Worm (Caenorhabditis elegans) whole organism, young adult: ENCODE measurements around the gene T19B10.5.

Source experiments
- B0261.1 ChIP-seq: sonication (generic microtip); optimal IDR thresholded peaks from 2 replicates; lab custom pipeline; 2016; ENCODE audit warnings: mild to moderate bottlenecking, missing genetic modification characterization, moderate library complexity, missing compliant biosample characterization
- F23B12.7 ChIP-seq: sonication (generic microtip); optimal IDR thresholded peaks from 2 replicates; lab custom pipeline; 2017; ENCODE audit warnings: missing genetic modification characterization, mild to moderate bottlenecking, missing compliant biosample characterization, antibody characterized with exemption, moderate library complexity; ENCODE audit not compliant: insufficient read depth
- F33H1.4 ChIP-seq: fragments of 200-800 bp; sonication (Bioruptor generic); IDR thresholded peaks from 2 replicates; pipeline ENCODE4 v1.3.6; 2022; ENCODE audit warnings: missing genetic modification reagents, missing genetic modification characterization, missing compliant biosample characterization
- F52B5.7 ChIP-seq: sonication (generic microtip); optimal IDR thresholded peaks from 2 replicates; lab custom pipeline; 2016; ENCODE audit warnings: mild to moderate bottlenecking, missing genetic modification characterization, missing compliant biosample characterization
- F57C9.4 ChIP-seq: sonication (generic microtip); optimal IDR thresholded peaks from 2 replicates; lab custom pipeline; 2017; ENCODE audit warnings: mild to moderate bottlenecking, missing genetic modification characterization, missing compliant biosample characterization
- K11D2.4 ChIP-seq: fragments of 200-800 bp; sonication (Bioruptor generic); IDR thresholded peaks from 2 replicates; pipeline ENCODE4 v1.3.6; 2022; ENCODE audit warnings: missing genetic modification reagents, missing genetic modification characterization, missing compliant biosample characterization
- K12H6.12 ChIP-seq: fragments of 200-800 bp; sonication (Bioruptor generic); optimal IDR thresholded peaks from 2 replicates; lab custom pipeline; 2018; ENCODE audit warnings: mild to moderate bottlenecking, missing genetic modification characterization, missing compliant biosample characterization
- Y53G8AR.9 ChIP-seq: fragments of 200-800 bp; sonication (Bioruptor generic); conservative IDR thresholded peaks from 2 replicates; pipeline ENCODE4 v1.3.6; 2022; ENCODE audit warnings: missing genetic modification reagents, missing genetic modification characterization, missing compliant biosample characterization
- Y56A3A.18 ChIP-seq: fragments of 200-800 bp; sonication (Bioruptor generic); IDR thresholded peaks from 2 replicates; pipeline ENCODE4 v1.3.6; 2022; ENCODE audit warnings: missing genetic modification reagents, missing genetic modification characterization, missing compliant biosample characterization
- Y79H2A.3 ChIP-seq: fragments of 200-800 bp; sonication (Bioruptor generic); conservative IDR thresholded peaks from 2 replicates; pipeline ENCODE4 v1.3.6; 2022; ENCODE audit warnings: missing genetic modification reagents, missing genetic modification characterization, missing compliant biosample characterization
- akir-1 ChIP-seq: fragments of 200-800 bp; sonication (Bioruptor generic); optimal IDR thresholded peaks from 2 replicates; lab custom pipeline; 2018; ENCODE audit warnings: mild to moderate bottlenecking, missing genetic modification characterization, moderate library complexity, missing compliant biosample characterization
- athp-1 ChIP-seq: sonication (generic microtip); optimal IDR thresholded peaks from 2 replicates; lab custom pipeline; 2017; ENCODE audit warnings: mild to moderate bottlenecking, missing genetic modification characterization, missing compliant biosample characterization
- bed-1 ChIP-seq: fragments of 200-800 bp; sonication (Bioruptor generic); IDR thresholded peaks from 2 replicates; pipeline ENCODE4 v1.3.6; 2022; ENCODE audit warnings: missing genetic modification reagents, missing genetic modification characterization, missing compliant biosample characterization
- ccch-3 ChIP-seq: fragments of 200-800 bp; sonication (Bioruptor generic); optimal IDR thresholded peaks from 2 replicates; lab custom pipeline; 2018; ENCODE audit warnings: mild to moderate bottlenecking, missing genetic modification characterization, missing compliant biosample characterization
- cebp-1 ChIP-seq, 2 experiments: fragments of 200-800 bp in 1 of 2; sonication (Bioruptor generic) in 1 of 2; sonication (generic microtip) in 1 of 2; IDR thresholded peaks in 1 of 2; optimal IDR thresholded peaks in 1 of 2; 2 replicates each; pipeline versions ENCODE4 v1.3.6 to Lab custom; 2017 to 2022; ENCODE audit warnings: missing compliant biosample characterization in 2 of 2, missing genetic modification characterization in 2 of 2, mild to moderate bottlenecking in 1 of 2, missing genetic modification reagents in 1 of 2, moderate library complexity in 1 of 2
- ceh-100 ChIP-seq: fragments of 200-800 bp; sonication (Bioruptor generic); IDR thresholded peaks from 2 replicates; pipeline ENCODE4 v1.3.6; 2022; ENCODE audit warnings: missing genetic modification reagents, missing genetic modification characterization, missing compliant biosample characterization
- egl-44 ChIP-seq: fragments of 200-800 bp; sonication (Bioruptor generic); IDR thresholded peaks from 2 replicates; pipeline ENCODE4 v1.3.6; 2022; ENCODE audit warnings: missing genetic modification reagents, missing genetic modification characterization, missing compliant biosample characterization
- ets-4 ChIP-seq: fragments of 200-800 bp; sonication (Bioruptor generic); optimal IDR thresholded peaks from 2 replicates; lab custom pipeline; 2018; ENCODE audit warnings: mild to moderate bottlenecking, missing genetic modification characterization, missing compliant biosample characterization
- gei-17 ChIP-seq: fragments of 200-800 bp; sonication (Bioruptor generic); optimal IDR thresholded peaks from 2 replicates; lab custom pipeline; 2018; ENCODE audit warnings: mild to moderate bottlenecking, missing genetic modification characterization, missing compliant biosample characterization
- him-1 ChIP-seq: sonication (generic microtip); optimal IDR thresholded peaks from 2 replicates; lab custom pipeline; 2016; ENCODE audit warnings: missing genotype, missing genetic modification reagents, missing genetic modification characterization, missing compliant biosample characterization
- hlh-12 ChIP-seq: sonication (generic microtip); optimal IDR thresholded peaks from 2 replicates; lab custom pipeline; 2016; ENCODE audit warnings: missing genetic modification characterization, missing compliant biosample characterization
- hmg-1.2 ChIP-seq: fragments of 200-800 bp; sonication (Bioruptor generic); IDR thresholded peaks from 2 replicates; pipeline ENCODE4 v1.3.6; 2022; ENCODE audit warnings: missing genetic modification reagents, missing genetic modification characterization, missing compliant biosample characterization
- hsf-1 ChIP-seq: fragments of 200-800 bp; sonication (Bioruptor generic); IDR thresholded peaks from 2 replicates; pipeline ENCODE4 v1.3.6; 2022; ENCODE audit warnings: missing genetic modification reagents, missing genetic modification characterization, missing compliant biosample characterization
- let-607 ChIP-seq, 2 experiments: fragments of 200-800 bp in 1 of 2; sonication (Bioruptor generic) in 1 of 2; sonication (generic microtip) in 1 of 2; optimal IDR thresholded peaks; 2 replicates each; lab custom pipeline; 2016 to 2018; ENCODE audit warnings: mild to moderate bottlenecking in 2 of 2, missing compliant biosample characterization in 2 of 2, missing genetic modification characterization in 2 of 2, moderate library complexity in 2 of 2, missing genotype in 1 of 2
- madf-8 ChIP-seq: fragments of 200-800 bp; sonication (Bioruptor generic); conservative IDR thresholded peaks from 2 replicates; pipeline ENCODE4 v1.3.6; 2022; ENCODE audit warnings: missing genetic modification reagents, missing genetic modification characterization, missing compliant biosample characterization
- nfya-1 ChIP-seq: sonication (generic microtip); optimal IDR thresholded peaks from 2 replicates; lab custom pipeline; 2017; ENCODE audit warnings: antibody characterized with exemption, missing compliant biosample characterization, missing genetic modification characterization, borderline replicate concordance; ENCODE audit not compliant: insufficient read depth
- nhr-80 ChIP-seq: sonication (generic microtip); optimal IDR thresholded peaks from 2 replicates; lab custom pipeline; 2016; ENCODE audit warnings: missing genetic modification characterization, missing compliant biosample characterization
- nhr-90 ChIP-seq: sonication (generic microtip); optimal IDR thresholded peaks from 2 replicates; lab custom pipeline; 2016; ENCODE audit warnings: missing genotype, mild to moderate bottlenecking, missing genetic modification characterization, missing compliant biosample characterization
- rcor-1 ChIP-seq: fragments of 200-800 bp; sonication (Bioruptor generic); IDR thresholded peaks from 2 replicates; pipeline ENCODE4 v1.3.6; 2022; ENCODE audit warnings: missing genetic modification reagents, missing genetic modification characterization, missing compliant biosample characterization
- sea-2 ChIP-seq: fragments of 200-800 bp; sonication (Bioruptor generic); IDR thresholded peaks from 2 replicates; pipeline ENCODE4 v1.3.6; 2022; ENCODE audit warnings: missing genetic modification characterization, missing compliant biosample characterization
- snpc-1.1 ChIP-seq: sonication (generic microtip); optimal IDR thresholded peaks from 2 replicates; lab custom pipeline; 2017; ENCODE audit warnings: missing genetic modification characterization, mild to moderate bottlenecking, missing compliant biosample characterization, antibody characterized with exemption, moderate library complexity, missing genotype, missing genetic modification reagents; ENCODE audit not compliant: insufficient read depth
- snpc-3.4 ChIP-seq: sonication (generic microtip); optimal IDR thresholded peaks from 2 replicates; lab custom pipeline; 2017; ENCODE audit warnings: missing genetic modification characterization, mild to moderate bottlenecking, missing compliant biosample characterization, antibody characterized with exemption, moderate library complexity, missing genotype, missing genetic modification reagents
- snpc-4 ChIP-seq, 5 experiments: fragments of 150-350 bp in 1 of 5; sonication (generic microtip) in 4 of 5; optimal IDR thresholded peaks; 2 replicates each; lab custom pipeline; 2014 to 2018; ENCODE audit warnings: missing genetic modification characterization in 5 of 5, missing biosample characterization in 3 of 5, antibody characterized with exemption in 2 of 5, mild to moderate bottlenecking in 2 of 5, missing compliant biosample characterization in 2 of 5, missing genotype in 2 of 5, moderate library complexity in 2 of 5, missing genetic modification reagents in 1 of 5
- tlf-1 ChIP-seq: fragments of 200-800 bp; sonication (Bioruptor generic); optimal IDR thresholded peaks from 2 replicates; lab custom pipeline; 2018; ENCODE audit warnings: mild to moderate bottlenecking, missing genetic modification characterization, missing compliant biosample characterization
- unc-62 ChIP-seq: fragments of 150-350 bp; optimal IDR thresholded peaks from 2 replicates; lab custom pipeline; 2014; ENCODE audit warnings: missing biosample characterization, missing genetic modification reagents, missing genetic modification characterization
- zim-3 ChIP-seq: sonication (generic microtip); optimal IDR thresholded peaks from 2 replicates; lab custom pipeline; 2017; ENCODE audit warnings: mild to moderate bottlenecking, missing genetic modification characterization, moderate library complexity, missing compliant biosample characterization
- ztf-18 ChIP-seq: sonication (generic microtip); optimal IDR thresholded peaks from 2 replicates; lab custom pipeline; 2016; ENCODE audit warnings: missing genotype, mild to moderate bottlenecking, missing genetic modification characterization, missing compliant biosample characterization
- ztf-25 ChIP-seq: fragments of 200-800 bp; sonication (Bioruptor generic); IDR thresholded peaks from 2 replicates; pipeline ENCODE4 v1.3.6; 2022; ENCODE audit warnings: missing genetic modification reagents, missing genetic modification characterization, missing compliant biosample characterization
- ztf-28 ChIP-seq: fragments of 200-800 bp; sonication (Bioruptor generic); IDR thresholded peaks from 2 replicates; pipeline ENCODE4 v1.3.6; 2022; ENCODE audit warnings: missing genetic modification reagents, missing genetic modification characterization, missing compliant biosample characterization
- ztf-3 ChIP-seq: fragments of 200-800 bp; sonication (Bioruptor generic); optimal IDR thresholded peaks from 2 replicates; lab custom pipeline; 2018; ENCODE audit warnings: mild to moderate bottlenecking, missing genetic modification characterization, missing compliant biosample characterization

T19B10.5 gene

ce11 chrV:11251798-11252197, 17.3 kb downstream of the T19B10.5 start:
- TF ChIP-seq snpc-3.4 (no peak), nhr-90 (tag; lab: Kevin White, UChicago) (no peak), ztf-25 (GFP tag; lab: Robert Waterston, UW) (no peak), athp-1 (tag; lab: Kevin White, UChicago) (no peak), madf-8 (GFP tag; lab: Robert Waterston, UW) (no peak), K11D2.4 (GFP tag; lab: Robert Waterston, UW) (no peak), cebp-1 (GFP tag; IDR thresholded peaks at IDR 0.05; lab: Robert Waterston, UW) (no peak), cebp-1 (tag; optimal IDR thresholded peaks at IDR 0.05; lab: Kevin White, UChicago) (no peak), K12H6.12 (tag; lab: Kevin White, UChicago) (no peak), nhr-80 (no peak), ztf-18 (no peak), snpc-1.1 (tag; lab: Kevin White, UChicago) (no peak), B0261.1 (tag; lab: Kevin White, UChicago) (no peak), nfya-1 (tag; lab: Kevin White, UChicago) (no peak), egl-44 (GFP tag; lab: Robert Waterston, UW) (no peak), tlf-1 (GFP tag; lab: Kevin White, UChicago) (no peak), rcor-1 (GFP tag; lab: Robert Waterston, UW) (no peak), ztf-3 (GFP tag; lab: Kevin White, UChicago) (no peak), him-1 (tag; lab: Kevin White, UChicago) (no peak), snpc-4 (GFP tag; optimal IDR thresholded peaks at IDR 0.05; lab: Kevin White, UChicago) (no peak), snpc-4 (tag; optimal IDR thresholded peaks at IDR 0.05; lab: Kevin White, UChicago) (no peak), hsf-1 (GFP tag; lab: Robert Waterston, UW) (no peak)
- TF ChIP-seq, all 124 proteins: peak for 0

- no peak for TF ChIP-seq F33H1.4 (GFP tag; lab: Robert Waterston, UW)
- TF ChIP-seq let-607 (tag; optimal IDR thresholded peaks at IDR 0.05; lab: Kevin White, UChicago), result no peak
- TF ChIP-seq bed-1 (GFP tag; lab: Robert Waterston, UW), result no peak
- TF ChIP-seq tlf-1 (GFP tag; lab: Kevin White, UChicago), result no peak
- TF ChIP-seq ccch-3 (GFP tag; lab: Kevin White, UChicago), result no peak
- TF ChIP-seq Y79H2A.3 (GFP tag; lab: Robert Waterston, UW), result no peak
- TF ChIP-seq sea-2 (GFP tag; lab: Robert Waterston, UW), result no peak
- no peak for TF ChIP-seq nhr-80
- TF ChIP-seq unc-62 (GFP tag; lab: Kevin White, UChicago), result no peak
- no peak for TF ChIP-seq hlh-12 (tag; lab: Kevin White, UChicago)
- TF ChIP-seq ceh-100 (GFP tag; lab: Robert Waterston, UW), result no peak
- no peak for TF ChIP-seq gei-17 (GFP tag; lab: Kevin White, UChicago)
- no peak for TF ChIP-seq ets-4 (GFP tag; lab: Kevin White, UChicago)
- TF ChIP-seq zim-3, result no peak
- no peak for TF ChIP-seq B0261.1 (tag; lab: Kevin White, UChicago)
- TF ChIP-seq egl-44 (GFP tag; lab: Robert Waterston, UW), result no peak
- no peak for TF ChIP-seq snpc-3.4
- TF ChIP-seq Y56A3A.18 (GFP tag; lab: Robert Waterston, UW), result no peak
- TF ChIP-seq akir-1 (GFP tag; lab: Kevin White, UChicago), result no peak
Observed at ce11 chrV:11252429-11252828, 18.0 kb downstream of the T19B10.5 start, which contains the start of gene srsx-33. TSS of gene srsx-33 (minus strand) at chrV:11252529.

- no peak for TF ChIP-seq F52B5.7
- TF ChIP-seq hmg-1.2 (GFP tag; lab: Robert Waterston, UW), result no peak
- TF ChIP-seq F33H1.4 (GFP tag; lab: Robert Waterston, UW), result no peak
- TF ChIP-seq ztf-28 (GFP tag; lab: Robert Waterston, UW), result no peak
- no peak for TF ChIP-seq bed-1 (GFP tag; lab: Robert Waterston, UW)
- TF ChIP-seq Y53G8AR.9 (GFP tag; lab: Robert Waterston, UW), result no peak
- no peak for TF ChIP-seq F23B12.7
- TF ChIP-seq F57C9.4 (tag; lab: Kevin White, UChicago), result no peak
- TF ChIP-seq, all 124 proteins: peak for 0
Observed at ce11 chrV:11254980-11255379, 20.5 kb downstream of the T19B10.5 start, which contains the start of gene srsx-31. TSS of gene srsx-31 (minus strand) at chrV:11255080.
